Worm (Caenorhabditis elegans) whole organism, dauer: ENCODE results near the gene msp-55.
"Not testable (repeated sequence)": the region's sequence is repeated elsewhere in the genome, so short reads cannot be mapped to it uniquely, and the experiment has no call there.

Experiments
- unc-62 ChIP-seq: sonication (generic microtip); optimal IDR thresholded peaks from 2 replicates; lab custom pipeline; 2017; ENCODE audit warnings: missing biosample characterization, missing genetic modification reagents, missing genetic modification characterization

Gene msp-55

ce11 chrIV:5020533-5020932 is 35.3 kb downstream of the msp-55 start, which contains the start of gene T28H11.8:
Gene T28H11.8 (minus strand): TSS chrIV:5020633.
- no peak for TF ChIP-seq unc-62 (GFP tag; lab: Kevin White, UChicago)

- not testable (repeated sequence) for TF ChIP-seq unc-62 (GFP tag; lab: Kevin White, UChicago)
Measured at ce11 chrIV:5017075-5017474, 38.7 kb downstream of the msp-55 start, which contains the start of gene T28H11.7. Gene T28H11.7 (minus strand): TSS chrIV:5017175.

- TF ChIP-seq unc-62 (GFP tag; lab: Kevin White, UChicago), result not testable (repeated sequence)
Measured at ce11 chrIV:5016461-5016860, 39.4 kb downstream of the msp-55 start, which contains the start of gene ssq-4. Gene ssq-4 (plus strand): TSS chrIV:5016479.

ce11 chrIV:5012241-5012640 is 43.6 kb downstream of the msp-55 start, which contains the start of gene srm-1:
Gene srm-1 (plus strand): TSS chrIV:5012541.
- no peak for TF ChIP-seq unc-62 (GFP tag; lab: Kevin White, UChicago)

- no peak for TF ChIP-seq unc-62 (GFP tag; lab: Kevin White, UChicago)
Measured at ce11 chrIV:5008378-5008777, 47.4 kb downstream of the msp-55 start, which contains the start of gene srm-2. Gene srm-2 (plus strand): TSS chrIV:5008678.
